Worm (Caenorhabditis elegans): ENCODE results near the gene T24A6.1.

- no peak for TF ChIP-seq pqm-1 (tag; optimal IDR thresholded peaks at IDR 0.05)
- no peak for TF ChIP-seq unc-39 (tag; optimal IDR thresholded peaks at IDR 0.05)
- no peak for TF ChIP-seq skn-1 (tag; optimal IDR thresholded peaks at IDR 0.05)
- TF ChIP-seq mdl-1 (tag; optimal IDR thresholded peaks at IDR 0.05) = no peak
- no peak for TF ChIP-seq lin-15B (tag; optimal IDR thresholded peaks at IDR 0.05)
- TF ChIP-seq nhr-28 (tag; optimal IDR thresholded peaks at IDR 0.05) = no peak
- no peak for TF ChIP-seq elt-2 (tag; optimal IDR thresholded peaks at IDR 0.05)
- TF ChIP-seq nhr-43 (tag; optimal IDR thresholded peaks at IDR 0.05; ENCODE audit: poor library complexity, severe bottlenecking) = no peak
- TF ChIP-seq nhr-77 (tag; optimal IDR thresholded peaks at IDR 0.05) = no peak
- TF ChIP-seq ztf-11 (tag; optimal IDR thresholded peaks at IDR 0.05) = no peak
- no peak for TF ChIP-seq ceh-16 (tag; optimal IDR thresholded peaks at IDR 0.05)
- no peak for TF ChIP-seq nhr-12 (tag; optimal IDR thresholded peaks at IDR 0.05)
These were observed 12.3 kb upstream of the T24A6.1 start, which contains the start of gene srbc-68 for ce11 chrV:3546517-3546916.

Measured in whole organism, L3 larva.